Worm (Caenorhabditis elegans) whole organism, L1 larva: ENCODE data around the gene zip-7.

Experiments used
- ceh-8 ChIP-seq: fragments of 200-800 bp; sonication (Bioruptor generic); optimal IDR thresholded peaks from 2 replicates; lab custom pipeline; 2018; ENCODE audit warnings: mild to moderate bottlenecking, missing genetic modification characterization, moderate library complexity, missing compliant biosample characterization
- nhr-76 ChIP-seq: sonication (generic microtip); optimal IDR thresholded peaks from 2 replicates; lab custom pipeline; 2017; ENCODE audit warnings: missing biosample characterization, missing genetic modification characterization

DNA sequence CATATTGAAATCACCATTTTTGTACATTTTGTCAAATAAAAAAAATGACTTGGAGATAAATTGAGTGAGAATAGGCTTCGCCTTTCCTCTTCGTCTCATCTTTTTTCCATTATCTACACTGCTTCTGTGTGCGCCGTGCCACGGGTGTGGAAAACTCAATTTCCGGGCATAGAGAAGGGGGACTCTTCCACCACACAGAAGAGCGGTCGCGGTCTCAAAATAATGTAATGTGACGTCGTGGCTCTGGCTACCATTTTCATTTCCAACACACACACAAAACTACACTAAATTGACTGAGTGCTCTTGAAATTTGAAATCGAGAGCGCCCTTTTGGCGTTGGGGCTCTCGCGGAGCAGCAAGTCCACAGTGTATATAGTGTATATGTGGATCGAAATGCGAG lies 11.5 kb downstream of the zip-7 start:
- TF ChIP-seq nhr-76 (tag; lab: Kevin White, UChicago), result no peak
- no peak for TF ChIP-seq ceh-8 (GFP tag; lab: Kevin White, UChicago)
